Fruit fly (Drosophila melanogaster): ENCODE results near the gene CG5421.

CG5421 gene

dm6 chr2L:12495196-12495595 lies 47.3 kb upstream of the CG5421 start:
- TF ChIP-seq gce (GFP tag; IDR thresholded peaks at IDR 0.05), result 0 out of 3 replicates have a peak, but pooled peaks have one; percentile 1
- TF ChIP-seq exex (tag; optimal IDR thresholded peaks at IDR 0.05), result peak; percentile 64
- peak; percentile 17 for TF ChIP-seq CG18599 (GFP tag; optimal IDR thresholded peaks at IDR 0.05)
- no peak for TF ChIP-seq CkIIα-i1 (GFP tag; IDR thresholded peaks at IDR 0.05)
- TF ChIP-seq Pdp1 (GFP tag; optimal IDR thresholded peaks at IDR 0.05), result peak in 1 of 2 experiments; percentile 1
- TF ChIP-seq ewg (GFP tag; optimal IDR thresholded peaks at IDR 0.05), result no peak
- TF ChIP-seq lab (GFP tag; optimal IDR thresholded peaks at IDR 0.05), result no peak
- no peak for TF ChIP-seq Dbx (GFP tag; IDR thresholded peaks at IDR 0.05)
- TF ChIP-seq Asciz (GFP tag; optimal IDR thresholded peaks at IDR 0.05), result no peak
- TF ChIP-seq lmd (GFP tag; IDR thresholded peaks at IDR 0.05), result no peak
- TF ChIP-seq CG11085 (GFP tag; IDR thresholded peaks at IDR 0.05), result no peak
- TF ChIP-seq mirr (GFP tag; optimal IDR thresholded peaks at IDR 0.05), result peak; percentile 11
- TF ChIP-seq ro (GFP tag; IDR thresholded peaks at IDR 0.05), result no peak
- no peak for TF ChIP-seq ttk (GFP tag; IDR thresholded peaks at IDR 0.05)
- no peak for TF ChIP-seq CG9932 (GFP tag; IDR thresholded peaks at IDR 0.05)
- TF ChIP-seq sens (GFP tag), result peak; percentile 48
- no peak for TF ChIP-seq CG10959 (GFP tag; IDR thresholded peaks at IDR 0.05)
- TF ChIP-seq tap (tag; optimal IDR thresholded peaks at IDR 0.05), result no peak
- TF ChIP-seq GATAe (GFP tag; conservative IDR thresholded peaks at IDR 0.05), result 0 out of 2 replicates have a peak, but pooled peaks have one; percentile 10
- TF ChIP-seq sisA (GFP tag; IDR thresholded peaks at IDR 0.05), result no peak

dm6 chr2L:12493771-12494317 lies 45.9 kb upstream of the CG5421 start:
- TF ChIP-seq CG7839 (tag; optimal IDR thresholded peaks at IDR 0.05) (peak; percentile 18), grn (GFP tag; optimal IDR thresholded peaks at IDR 0.05) (peak; percentile 98), Myb (GFP tag; optimal IDR thresholded peaks at IDR 0.05) (no peak), sob (GFP tag; IDR thresholded peaks at IDR 0.05) (no peak), CG10654 (GFP tag; optimal IDR thresholded peaks at IDR 0.05) (no peak), grau (tag; optimal IDR thresholded peaks at IDR 0.05) (peak; percentile 31), disco-r (GFP tag; optimal IDR thresholded peaks at IDR 0.05) (no peak), dpn (GFP tag; optimal IDR thresholded peaks at IDR 0.05) (peak in 1 of 2 experiments; percentile 9), repo (GFP tag; optimal IDR thresholded peaks at IDR 0.05) (no peak), Dfd (GFP tag; optimal IDR thresholded peaks at IDR 0.05) (no peak), CG1233 (GFP tag; optimal IDR thresholded peaks at IDR 0.05) (peak; percentile 17), CG6683 (GFP tag; optimal IDR thresholded peaks at IDR 0.05) (no peak), GATAe (GFP tag; conservative IDR thresholded peaks at IDR 0.05) (peak; percentile 86), row (GFP tag; IDR thresholded peaks at IDR 0.05) (peak; percentile 14; the same call in 1 of the 3 replicates), gem (tag; optimal IDR thresholded peaks at IDR 0.05) (peak; percentile 22), slbo (GFP tag; IDR thresholded peaks at IDR 0.05) (peak; percentile 42; the same call in 1 of the 2 replicates), Fer1 (GFP tag; optimal IDR thresholded peaks at IDR 0.05) (peak; percentile 20), CG7357 (GFP tag; IDR thresholded peaks at IDR 0.05) (no peak), CG18599 (GFP tag; optimal IDR thresholded peaks at IDR 0.05) (peak; percentile 59), CG10209 (GFP tag; optimal IDR thresholded peaks at IDR 0.05) (peak; percentile 31), z (GFP tag; IDR thresholded peaks at IDR 0.05) (0 out of 3 replicates have a peak, but pooled peaks have one; percentile 38), CG5180 (GFP tag; optimal IDR thresholded peaks at IDR 0.05) (no peak), CG17612 (GFP tag; IDR thresholded peaks at IDR 0.05) (no peak), Opbp (GFP tag; IDR thresholded peaks at IDR 0.05; ENCODE audit: partially characterized antibody) (no peak), sd (tag; optimal IDR thresholded peaks at IDR 0.05) (peak; percentile 12), CG34376 (GFP tag; optimal IDR thresholded peaks at IDR 0.05) (peak; percentile 50), CG3281 (GFP tag; optimal IDR thresholded peaks at IDR 0.05) (peak; percentile 46), ranshi (GFP tag; IDR thresholded peaks at IDR 0.05) (0 out of 2 replicates have a peak, but pooled peaks have one; percentile 14), Deaf1 (tag; optimal IDR thresholded peaks at IDR 0.05) (peak; percentile 44), exex (tag; optimal IDR thresholded peaks at IDR 0.05) (peak; percentile 90), CG2120 (GFP tag; optimal IDR thresholded peaks at IDR 0.05) (peak; percentile 30), NC2α (GFP tag; optimal IDR thresholded peaks at IDR 0.05) (no peak), lilli (GFP tag; optimal IDR thresholded peaks at IDR 0.05) (no peak)

Measured in whole organism, embryonic.